Worm (Caenorhabditis elegans) whole organism, L1 larva: ENCODE data around the gene R08E3.3.

ENCODE experiments used
- alr-1 ChIP-seq: fragments of 200-800 bp; sonication (Bioruptor generic); optimal IDR thresholded peaks from 2 replicates; lab custom pipeline; 2018; ENCODE audit warnings: borderline replicate concordance, mild to moderate bottlenecking, missing genetic modification characterization, missing compliant biosample characterization
- efl-1 ChIP-seq, 4 experiments: fragments of 150-350 bp; optimal IDR thresholded peaks in 3 of 4; peaks in 1 of 4; 1 replicate in 1 of 4; 2 replicates in 3 of 4; lab custom pipeline; 2014; ENCODE audit warnings: missing biosample characterization in 2 of 4, missing genetic modification characterization in 2 of 4, missing genetic modification reagents in 2 of 4
- fkh-10 ChIP-seq: sonication (generic microtip); optimal IDR thresholded peaks from 2 replicates; lab custom pipeline; 2017; ENCODE audit warnings: missing biosample characterization, missing genetic modification reagents, missing genetic modification characterization
- hlh-17 ChIP-seq: fragments of 200-800 bp; sonication (Bioruptor generic); optimal IDR thresholded peaks from 2 replicates; lab custom pipeline; 2018; ENCODE audit warnings: missing genetic modification characterization, mild to moderate bottlenecking, missing compliant biosample characterization, moderate library complexity, borderline replicate concordance
- lin-14 ChIP-seq: fragments of 200-800 bp; sonication (Bioruptor generic); optimal IDR thresholded peaks from 2 replicates; lab custom pipeline; 2018; ENCODE audit warnings: mild to moderate bottlenecking, missing genetic modification characterization, moderate library complexity, missing compliant biosample characterization
- mep-1 ChIP-seq: fragments of 150-350 bp; optimal IDR thresholded peaks from 2 replicates; lab custom pipeline; 2014; ENCODE audit warnings: missing biosample characterization, missing genetic modification characterization
- pag-3 ChIP-seq: sonication (generic microtip); optimal IDR thresholded peaks from 2 replicates; lab custom pipeline; 2017; ENCODE audit warnings: missing genetic modification characterization, mild to moderate bottlenecking, missing compliant biosample characterization, antibody characterized with exemption, borderline replicate concordance; ENCODE audit not compliant: insufficient read depth

R08E3.3 gene

DNA sequence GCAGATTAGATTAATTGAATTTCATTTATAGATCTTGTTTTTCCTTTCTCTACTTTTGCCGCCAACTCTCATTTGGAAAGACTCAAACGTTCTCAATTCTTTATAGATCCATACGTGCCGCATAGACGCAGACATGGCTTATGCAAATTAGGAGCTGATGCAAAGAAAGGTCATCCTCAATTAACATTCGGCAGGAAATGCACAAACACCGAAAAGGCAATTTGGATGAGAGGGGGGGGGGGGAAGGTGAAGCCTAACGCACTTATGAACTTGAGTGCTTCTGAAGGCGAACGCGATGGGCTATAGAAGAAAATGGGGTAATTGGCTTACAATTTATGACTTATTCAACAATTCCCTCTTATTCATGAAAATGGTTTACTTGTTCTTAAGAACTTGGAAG lies 51.2 kb downstream of the R08E3.3 start (continued):
- TF ChIP-seq efl-1 (optimal IDR thresholded peaks at IDR 0.05; lab: Kevin White, UChicago), result no peak
- peak in 1 of 2 experiments; percentile 24 for TF ChIP-seq efl-1 (GFP tag; optimal IDR thresholded peaks at IDR 0.05 in 1 of 2; lab: Kevin White, UChicago)
- no peak for TF ChIP-seq pag-3
- TF ChIP-seq alr-1 (tag; lab: Kevin White, UChicago), result no peak

DNA sequence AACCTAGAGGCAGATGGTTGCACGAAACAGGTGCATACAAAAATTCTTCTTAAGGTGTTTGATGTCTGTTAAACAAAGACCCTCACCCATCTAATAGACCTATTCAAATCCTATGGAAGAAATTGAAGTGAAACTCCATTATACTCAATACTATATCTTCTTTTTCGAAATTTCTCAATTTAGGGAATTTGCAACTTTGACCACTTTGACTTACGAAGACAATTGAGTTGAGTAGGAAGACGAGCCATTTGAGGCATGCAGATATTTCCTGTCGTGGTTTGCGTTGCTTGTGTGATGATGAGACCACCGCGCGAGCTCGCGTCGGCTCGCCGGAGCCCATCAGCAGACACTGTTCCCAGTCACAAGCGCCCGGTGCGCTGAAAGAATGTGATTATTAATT lies 52.3 kb downstream of the R08E3.3 start:
- TF ChIP-seq mep-1 (tag; lab: Kevin White, UChicago) (peak; percentile 9), lin-14 (GFP tag; lab: Kevin White, UChicago) (peak; percentile 16), hlh-17 (GFP tag; lab: Kevin White, UChicago) (no peak), fkh-10 (GFP tag; lab: Kevin White, UChicago) (peak; percentile 28)
